Worm (Caenorhabditis elegans) whole organism, midembryonic: ENCODE data around the gene F32G8.3.

ENCODE experiments used
- T22C8.4 ChIP-seq: fragments of 200-800 bp; sonication (Bioruptor generic); IDR thresholded peaks from 2 replicates; pipeline ENCODE4 v1.3.6; 2022; ENCODE audit warnings: missing genetic modification characterization, missing compliant biosample characterization
- cog-1 ChIP-seq: sonication (generic microtip); optimal IDR thresholded peaks from 2 replicates; lab custom pipeline; 2016; ENCODE audit warnings: missing genetic modification characterization, missing compliant biosample characterization
- flt-1 ChIP-seq: fragments of 200-800 bp; sonication (Bioruptor generic); IDR thresholded peaks from 2 replicates; pipeline ENCODE4 v1.3.6; 2022; ENCODE audit warnings: missing genetic modification characterization, missing compliant biosample characterization
- klf-2 ChIP-seq: fragments of 200-800 bp; sonication (Bioruptor generic); conservative IDR thresholded peaks from 2 replicates; pipeline ENCODE4 v1.3.6; 2022; ENCODE audit warnings: missing genetic modification reagents, missing genetic modification characterization, missing compliant biosample characterization
- med-1 ChIP-seq: sonication (generic microtip); optimal IDR thresholded peaks from 2 replicates; lab custom pipeline; 2017; ENCODE audit warnings: missing genetic modification characterization, mild to moderate bottlenecking, missing compliant biosample characterization, antibody characterized with exemption, missing genetic modification reagents; ENCODE audit not compliant: insufficient read depth
- ref-1 ChIP-seq: fragments of 200-800 bp; sonication (Bioruptor generic); conservative IDR thresholded peaks from 2 replicates; pipeline ENCODE4 v1.3.6; 2022; ENCODE audit warnings: missing genetic modification reagents, missing genetic modification characterization, missing compliant biosample characterization
- tab-1 ChIP-seq: fragments of 200-800 bp; sonication (Bioruptor generic); IDR thresholded peaks from 2 replicates; pipeline ENCODE4 v1.3.6; 2022; ENCODE audit warnings: missing genetic modification characterization, missing compliant biosample characterization
- ztf-23 ChIP-seq: fragments of 200-800 bp; sonication (Bioruptor generic); IDR thresholded peaks from 2 replicates; pipeline ENCODE4 v1.3.6; 2022; ENCODE audit warnings: missing genetic modification reagents, missing genetic modification characterization, missing compliant biosample characterization
- ztf-29 ChIP-seq: fragments of 200-800 bp; sonication (Bioruptor generic); IDR thresholded peaks from 2 replicates; pipeline ENCODE4 v1.3.6; 2022; ENCODE audit warnings: missing genetic modification reagents, missing genetic modification characterization, missing compliant biosample characterization

The F32G8.3 gene

ce11 chrV:10564830-10565365, 9.8 kb upstream of the F32G8.3 start, which contains the start of gene cat-4:
cat-4 (plus strand) TSS chrV:10564880.
- TF ChIP-seq ztf-29 = no peak

- TF ChIP-seq klf-2 (GFP tag; lab: Robert Waterston, UW) = no peak
- no peak for TF ChIP-seq ztf-29
- TF ChIP-seq cog-1 = no peak
- no peak for TF ChIP-seq flt-1
- TF ChIP-seq T22C8.4 (GFP tag; lab: Robert Waterston, UW) = no peak
- no peak for TF ChIP-seq med-1
- no peak for TF ChIP-seq tab-1 (GFP tag; lab: Robert Waterston, UW)
- TF ChIP-seq ref-1 (GFP tag; lab: Robert Waterston, UW) = no peak
- TF ChIP-seq ztf-23 (GFP tag; lab: Robert Waterston, UW) = no peak
Measured at ce11 chrV:10564140-10564539, 9.0 kb upstream of the F32G8.3 start.

- TF ChIP-seq ztf-29 (no peak), med-1 (no peak), ztf-23 (GFP tag; lab: Robert Waterston, UW) (no peak), cog-1 (no peak), klf-2 (GFP tag; lab: Robert Waterston, UW) (no peak), ref-1 (GFP tag; lab: Robert Waterston, UW) (no peak), T22C8.4 (GFP tag; lab: Robert Waterston, UW) (no peak), tab-1 (GFP tag; lab: Robert Waterston, UW) (no peak), flt-1 (no peak)
Measured at ce11 chrV:10562817-10563216, 7.7 kb upstream of the F32G8.3 start.

- TF ChIP-seq tab-1 (GFP tag; lab: Robert Waterston, UW) (no peak), ref-1 (GFP tag; lab: Robert Waterston, UW) (no peak), ztf-29 (no peak), T22C8.4 (GFP tag; lab: Robert Waterston, UW) (no peak), klf-2 (GFP tag; lab: Robert Waterston, UW) (no peak), med-1 (no peak), cog-1 (no peak), ztf-23 (GFP tag; lab: Robert Waterston, UW) (no peak), flt-1 (no peak)
Measured at ce11 chrV:10561632-10562031, 6.5 kb upstream of the F32G8.3 start.

ce11 chrV:10560621-10561020, 5.5 kb upstream of the F32G8.3 start, which contains the start of gene col-152:
col-152 (plus strand) TSS chrV:10560921.
- TF ChIP-seq ztf-29 (no peak), T22C8.4 (GFP tag; lab: Robert Waterston, UW) (no peak), ztf-23 (GFP tag; lab: Robert Waterston, UW) (no peak), med-1 (no peak), ref-1 (GFP tag; lab: Robert Waterston, UW) (no peak), klf-2 (GFP tag; lab: Robert Waterston, UW) (no peak)

ce11 chrV:10557676-10558075, 2.5 kb upstream of the F32G8.3 start, which contains the start of gene best-14:
best-14 (plus strand) TSS chrV:10557976.
- TF ChIP-seq klf-2 (GFP tag; lab: Robert Waterston, UW) = no peak
- TF ChIP-seq ref-1 (GFP tag; lab: Robert Waterston, UW) = no peak
- no peak for TF ChIP-seq T22C8.4 (GFP tag; lab: Robert Waterston, UW)
- no peak for TF ChIP-seq ztf-29
- no peak for TF ChIP-seq tab-1 (GFP tag; lab: Robert Waterston, UW)
- no peak for TF ChIP-seq med-1
- no peak for TF ChIP-seq flt-1
- TF ChIP-seq cog-1 = no peak

- TF ChIP-seq ztf-23 (GFP tag; lab: Robert Waterston, UW) (no peak), med-1 (no peak), ztf-29 (no peak), klf-2 (GFP tag; lab: Robert Waterston, UW) (no peak), T22C8.4 (GFP tag; lab: Robert Waterston, UW) (no peak), cog-1 (no peak), ref-1 (GFP tag; lab: Robert Waterston, UW) (no peak), flt-1 (no peak), tab-1 (GFP tag; lab: Robert Waterston, UW) (no peak)
Measured at ce11 chrV:10557094-10557493, 2.0 kb upstream of the F32G8.3 start.

ce11 chrV:10556362-10556761, 1.2 kb upstream of the F32G8.3 start:
- no peak for TF ChIP-seq flt-1

- TF ChIP-seq klf-2 (GFP tag; lab: Robert Waterston, UW) (no peak), ztf-29 (no peak), med-1 (no peak), cog-1 (no peak), T22C8.4 (GFP tag; lab: Robert Waterston, UW) (no peak), ref-1 (GFP tag; lab: Robert Waterston, UW) (no peak), flt-1 (no peak), ztf-23 (GFP tag; lab: Robert Waterston, UW) (no peak), tab-1 (GFP tag; lab: Robert Waterston, UW) (no peak)
Measured at ce11 chrV:10549717-10550116, 5.4 kb downstream of the F32G8.3 start, which contains the start of gene F32G8.2. F32G8.2 (plus strand) TSS chrV:10550017.

- TF ChIP-seq flt-1 (no peak), T22C8.4 (GFP tag; lab: Robert Waterston, UW) (no peak), ztf-23 (GFP tag; lab: Robert Waterston, UW) (no peak), ref-1 (GFP tag; lab: Robert Waterston, UW) (no peak)
Measured at ce11 chrV:10548981-10549380, 6.2 kb downstream of the F32G8.3 start, which contains the start of gene srd-34. srd-34 (minus strand) TSS chrV:10549081.

ce11 chrV:10546749-10547148, 8.4 kb downstream of the F32G8.3 start, which contains the start of gene F25D1.5:
F25D1.5 (minus strand) TSS chrV:10546783.
- TF ChIP-seq tab-1 (GFP tag; lab: Robert Waterston, UW) (no peak), cog-1 (no peak), ztf-29 (no peak), ref-1 (GFP tag; lab: Robert Waterston, UW) (no peak), klf-2 (GFP tag; lab: Robert Waterston, UW) (no peak), flt-1 (no peak), T22C8.4 (GFP tag; lab: Robert Waterston, UW) (no peak), med-1 (no peak), ztf-23 (GFP tag; lab: Robert Waterston, UW) (no peak)
